Fruit fly (Drosophila melanogaster) whole organism, pupa: ENCODE results near the gene Or13a.

ENCODE experiments used
- CG10348 ChIP-seq: fragments of 200-800 bp; sonication (Bioruptor generic); IDR thresholded peaks from 2 replicates; pipeline ENCODE4 v1.3.6; 2022; ENCODE audit warnings: missing biosample characterization, missing genetic modification characterization
- CG13204 ChIP-seq: fragments of 200-800 bp; sonication (Bioruptor generic); optimal IDR thresholded peaks from 2 replicates; lab custom pipeline; 2018; ENCODE audit warnings: missing biosample characterization, mild to moderate bottlenecking, missing genetic modification characterization, moderate library complexity
- rn ChIP-seq: fragments of 200-800 bp; sonication (Bioruptor generic); IDR thresholded peaks from 2 replicates; pipeline ENCODE4 v1.3.6; 2022; ENCODE audit warnings: missing biosample characterization, missing genetic modification characterization

- TF ChIP-seq CG10348 (GFP tag; lab: Robert Waterston, UW), result no peak
- no peak for TF ChIP-seq CG13204 (GFP tag; lab: Kevin White, UChicago)
- TF ChIP-seq rn (GFP tag; lab: Robert Waterston, UW), result no peak
Measured at dm6 chrX:16005551-16006197, 31.4 kb downstream of the Or13a start, which contains the start of the genes vap and CG12698.
